Fruit fly (Drosophila melanogaster): ENCODE data around the gene Strump.

The Strump gene

dm6 chr3L:16113607-16114337, 8.0 kb upstream of the Strump start (continued):
- TF ChIP-seq Antp (GFP tag; optimal IDR thresholded peaks at IDR 0.05) (peak; percentile 88), Myb (GFP tag; optimal IDR thresholded peaks at IDR 0.05) (peak; percentile 33), CG5180 (GFP tag; optimal IDR thresholded peaks at IDR 0.05) (no peak), Lhr (GFP tag; optimal IDR thresholded peaks at IDR 0.05) (peak; percentile 61), CG18476 (GFP tag; optimal IDR thresholded peaks at IDR 0.05) (peak; percentile 72), trh (GFP tag; optimal IDR thresholded peaks at IDR 0.05) (peak; percentile 70), chinmo (GFP tag; IDR thresholded peaks at IDR 0.05; ENCODE audit: partially characterized antibody) (peak; percentile 79; the same call in 2 of the 4 replicates), mld (GFP tag; IDR thresholded peaks at IDR 0.05; ENCODE audit: partially characterized antibody) (no peak; the same call in 2 of the 3 replicates), disco-r (GFP tag; optimal IDR thresholded peaks at IDR 0.05) (peak; percentile 69), CG8089 (GFP tag; optimal IDR thresholded peaks at IDR 0.05) (peak; percentile 50), CG13424 (tag; optimal IDR thresholded peaks at IDR 0.05) (peak; percentile 84), CG12744 (GFP tag; optimal IDR thresholded peaks at IDR 0.05) (peak; percentile 61), CG18011 (GFP tag; optimal IDR thresholded peaks at IDR 0.05) (peak; percentile 64), stwl (tag; optimal IDR thresholded peaks at IDR 0.05) (peak; percentile 13), Eip74EF (GFP tag; optimal IDR thresholded peaks at IDR 0.05) (no peak), Scr (GFP tag; IDR thresholded peaks at IDR 0.05; ENCODE audit: partially characterized antibody) (peak; percentile 62), CG34422 (GFP tag; IDR thresholded peaks at IDR 0.05) (peak; percentile 76), CG3065 (GFP tag; optimal IDR thresholded peaks at IDR 0.05) (no peak), HLH3B (GFP tag; IDR thresholded peaks at IDR 0.05) (peak; percentile 75), cg (GFP tag; optimal IDR thresholded peaks at IDR 0.05) (peak; percentile 81), CG4820 (GFP tag; optimal IDR thresholded peaks at IDR 0.05) (peak; percentile 100), Fer1 (GFP tag; optimal IDR thresholded peaks at IDR 0.05) (peak; percentile 92), Ets65A (GFP tag) (peak; percentile 98), CG12391 (tag; optimal IDR thresholded peaks at IDR 0.05) (peak; percentile 90), CG42726 (GFP tag; IDR thresholded peaks at IDR 0.05; ENCODE audit: partially characterized antibody) (peak; percentile 78), Hr39 (optimal IDR thresholded peaks at IDR 0.05) (no peak), CG9797 (GFP tag; optimal IDR thresholded peaks at IDR 0.05) (no peak), CG15269 (tag; optimal IDR thresholded peaks at IDR 0.05) (no peak), otp (GFP tag; IDR thresholded peaks at IDR 0.05) (no peak; the same call in 2 of the 3 replicates), H2.0 (GFP tag; IDR thresholded peaks at IDR 0.05) (peak; percentile 67), hbn (GFP tag; IDR thresholded peaks at IDR 0.05; ENCODE audit: partially characterized antibody) (peak; percentile 34; the same call in 1 of the 2 replicates), chn (GFP tag; optimal IDR thresholded peaks at IDR 0.05) (peak; percentile 83), zen2 (GFP tag; IDR thresholded peaks at IDR 0.05; ENCODE audit: partially characterized antibody) (no peak; the same call in 2 of the 3 replicates), CG32767 (GFP tag; IDR thresholded peaks at IDR 0.05) (peak; percentile 59; the same call in 1 of the 2 replicates), CG14441 (GFP tag; IDR thresholded peaks at IDR 0.05) (peak; percentile 77), CG13296 (GFP tag; optimal IDR thresholded peaks at IDR 0.05) (no peak), az2 (GFP tag; optimal IDR thresholded peaks at IDR 0.05) (peak; percentile 70), CG4328 (GFP tag; optimal IDR thresholded peaks at IDR 0.05) (peak; percentile 89), D (optimal IDR thresholded peaks at IDR 0.05) (no peak), D (GFP tag; optimal IDR thresholded peaks at IDR 0.05) (peak; percentile 58), cad (GFP tag; optimal IDR thresholded peaks at IDR 0.05) (peak; percentile 62), sim (GFP tag; IDR thresholded peaks at IDR 0.05) (no peak), wdn (GFP tag; IDR thresholded peaks at IDR 0.05) (no peak), CG4360 (GFP tag; IDR thresholded peaks at IDR 0.05) (peak; percentile 48), CG15073 (GFP tag; optimal IDR thresholded peaks at IDR 0.05) (peak; percentile 32), CG10431 (GFP tag; optimal IDR thresholded peaks at IDR 0.05) (peak; percentile 48), CG10565 (GFP tag; optimal IDR thresholded peaks at IDR 0.05) (peak; percentile 39), CG1602 (GFP tag; optimal IDR thresholded peaks at IDR 0.05) (peak; percentile 74), tx (GFP tag; optimal IDR thresholded peaks at IDR 0.05) (peak; percentile 83)
